Worm (Caenorhabditis elegans) whole organism, L1 larva: ENCODE results near the gene F57B1.5.

Experiments
- aly-2 ChIP-seq: fragments of 150-350 bp; optimal IDR thresholded peaks from 2 replicates; lab custom pipeline; 2014; ENCODE audit warnings: missing biosample characterization, missing genetic modification characterization
- blmp-1 ChIP-seq: fragments of 150-350 bp; optimal IDR thresholded peaks from 2 replicates; lab custom pipeline; 2014; ENCODE audit warnings: missing biosample characterization, missing genetic modification characterization
- lir-3 ChIP-seq: sonication (generic microtip); optimal IDR thresholded peaks from 2 replicates; lab custom pipeline; 2016; ENCODE audit warnings: mild to moderate bottlenecking, missing genetic modification characterization, moderate library complexity, missing compliant biosample characterization; ENCODE audit not compliant: poor library complexity
- mdl-1 ChIP-seq, 2 experiments: fragments of 150-350 bp; optimal IDR thresholded peaks; 2 replicates each; lab custom pipeline; 2014 to 2017; ENCODE audit warnings: missing biosample characterization in 2 of 2, missing genetic modification characterization in 2 of 2, inconsistent platforms in 1 of 2
- sox-4 ChIP-seq: sonication (generic microtip); optimal IDR thresholded peaks from 2 replicates; lab custom pipeline; 2016; ENCODE audit warnings: missing genetic modification characterization, missing compliant biosample characterization
- unc-130 ChIP-seq: fragments of 150-350 bp; optimal IDR thresholded peaks from 2 replicates; lab custom pipeline; 2017; ENCODE audit warnings: missing biosample characterization, missing genetic modification characterization, inconsistent platforms
- unc-98 ChIP-seq: fragments of 200-800 bp; sonication (Bioruptor generic); IDR thresholded peaks from 2 replicates; pipeline ENCODE4 v1.3.6; 2022; ENCODE audit warnings: missing genetic modification characterization, missing compliant biosample characterization

DNA sequence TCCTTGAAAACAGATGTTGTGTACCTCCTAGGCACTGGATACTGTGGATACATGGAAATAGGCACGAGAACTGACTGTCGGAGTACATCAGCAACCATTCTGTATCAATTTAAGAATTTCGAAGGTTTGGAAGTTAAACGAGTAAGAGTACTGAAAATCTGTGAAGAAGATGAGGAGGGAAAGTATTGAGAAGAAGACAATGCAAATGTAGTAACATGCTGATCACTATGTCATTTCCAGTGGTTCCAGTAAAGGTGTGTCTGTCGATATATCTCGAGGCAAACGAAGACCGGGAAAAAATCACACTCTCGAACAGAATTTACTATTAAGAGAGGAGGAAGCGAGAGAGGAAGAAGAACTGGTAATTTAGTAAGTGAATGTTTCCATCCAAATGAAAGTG lies 29.0 kb downstream of the F57B1.5 start, which contains the start of gene dmd-10:
- no peak for TF ChIP-seq aly-2
- TF ChIP-seq blmp-1 (tag; lab: Kevin White, UChicago) = no peak
- TF ChIP-seq mdl-1 (tag; optimal IDR thresholded peaks at IDR 0.05; lab: Kevin White, UChicago) = no peak
- TF ChIP-seq lir-3 (tag; lab: Kevin White, UChicago) = no peak
- TF ChIP-seq sox-4 (tag; lab: Kevin White, UChicago) = no peak
- no peak for TF ChIP-seq unc-98 (GFP tag; lab: Robert Waterston, UW)
- TF ChIP-seq unc-130 = no peak
